Worm (Caenorhabditis elegans) whole organism, late embryonic: Measurements from ENCODE around the gene nex-2.

ENCODE experiments used
- ahr-1 ChIP-seq: sonication (generic microtip); optimal IDR thresholded peaks from 2 replicates; lab custom pipeline; 2016; ENCODE audit warnings: missing genetic modification characterization, missing compliant biosample characterization
- ama-1 ChIP-seq: fragments of 150-350 bp; optimal IDR thresholded peaks from 2 replicates; lab custom pipeline; 2014
- ceh-2 ChIP-seq: sonication (generic microtip); optimal IDR thresholded peaks from 2 replicates; lab custom pipeline; 2016; ENCODE audit warnings: missing genotype, missing genetic modification characterization, missing compliant biosample characterization
- ceh-6 ChIP-seq: fragments of 200-800 bp; sonication (Bioruptor generic); optimal IDR thresholded peaks from 2 replicates; lab custom pipeline; 2018; ENCODE audit warnings: mild to moderate bottlenecking, missing genetic modification characterization, missing compliant biosample characterization
- dve-1 ChIP-seq: sonication (generic microtip); optimal IDR thresholded peaks from 2 replicates; lab custom pipeline; 2017; ENCODE audit warnings: antibody characterized with exemption, mild to moderate bottlenecking, missing genetic modification characterization, missing compliant biosample characterization
- elt-2 ChIP-seq: sonication (generic microtip); optimal IDR thresholded peaks from 2 replicates; lab custom pipeline; 2016; ENCODE audit warnings: missing genetic modification reagents, missing genetic modification characterization, missing compliant biosample characterization
- lim-6 ChIP-seq: sonication (generic microtip); optimal IDR thresholded peaks from 2 replicates; lab custom pipeline; 2016; ENCODE audit warnings: missing genetic modification characterization, missing compliant biosample characterization
- nhr-11 ChIP-seq: fragments of 150-350 bp; optimal IDR thresholded peaks from 2 replicates; lab custom pipeline; 2014; ENCODE audit warnings: missing biosample characterization, missing genetic modification characterization
- syd-9 ChIP-seq: sonication (generic microtip); optimal IDR thresholded peaks from 2 replicates; lab custom pipeline; 2016; ENCODE audit warnings: mild to moderate bottlenecking, missing genetic modification characterization, moderate library complexity, missing compliant biosample characterization
- unc-3 ChIP-seq, 2 experiments: fragments of 200-800 bp in 1 of 2; sonication (Bioruptor generic) in 1 of 2; sonication (generic microtip) in 1 of 2; conservative IDR thresholded peaks in 1 of 2; optimal IDR thresholded peaks in 1 of 2; 2 replicates each; pipeline versions ENCODE4 v1.3.6 to Lab custom; 2016 to 2022; ENCODE audit warnings: missing compliant biosample characterization in 2 of 2, missing genetic modification characterization in 2 of 2, missing genetic modification reagents in 1 of 2
- unc-55 ChIP-seq: sonication (generic microtip); optimal IDR thresholded peaks from 2 replicates; lab custom pipeline; 2017; ENCODE audit warnings: missing biosample characterization, missing genetic modification reagents, missing genetic modification characterization
- unc-86 ChIP-seq: sonication (generic microtip); optimal IDR thresholded peaks from 2 replicates; lab custom pipeline; 2016; ENCODE audit warnings: missing genetic modification characterization, missing compliant biosample characterization

DNA sequence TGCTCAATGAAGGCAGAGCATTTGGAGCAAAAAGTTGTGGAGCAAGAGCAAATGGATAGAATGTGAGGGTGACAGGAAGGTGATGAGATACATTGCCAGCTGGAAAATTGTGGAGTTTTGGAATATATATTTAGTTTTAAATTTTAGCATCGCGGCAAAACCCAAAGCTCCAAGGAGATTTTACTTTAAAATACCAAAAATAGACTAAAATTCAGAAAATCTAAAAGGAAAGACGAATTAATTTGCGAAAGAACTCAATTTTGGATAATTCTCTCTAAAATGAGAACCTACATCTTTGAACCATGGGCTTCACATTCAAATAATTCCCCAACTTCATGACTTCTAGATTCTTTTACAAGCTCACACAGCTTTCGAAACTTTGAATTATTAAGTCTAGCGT, 2.3 kb upstream of the nex-2 start, which contains the start of gene T07C4.12:
- TF ChIP-seq dve-1 (no peak), ceh-6 (GFP tag; lab: Kevin White, UChicago) (no peak), ahr-1 (no peak), syd-9 (tag; lab: Kevin White, UChicago) (no peak), ceh-2 (no peak), unc-86 (no peak), lim-6 (tag; lab: Kevin White, UChicago) (no peak), nhr-11 (tag; lab: Kevin White, UChicago) (no peak), ama-1 (lab: Kevin White, UChicago) (no peak), unc-55 (no peak), unc-3 (GFP tag; conservative IDR thresholded peaks at IDR 0.05; lab: Robert Waterston, UW) (no peak), unc-3 (tag; optimal IDR thresholded peaks at IDR 0.05; lab: Kevin White, UChicago) (no peak), elt-2 (tag; lab: Kevin White, UChicago) (no peak)
